Fruit fly (Drosophila melanogaster): Measurements from ENCODE around the gene sfl.

Gene sfl

DNA sequence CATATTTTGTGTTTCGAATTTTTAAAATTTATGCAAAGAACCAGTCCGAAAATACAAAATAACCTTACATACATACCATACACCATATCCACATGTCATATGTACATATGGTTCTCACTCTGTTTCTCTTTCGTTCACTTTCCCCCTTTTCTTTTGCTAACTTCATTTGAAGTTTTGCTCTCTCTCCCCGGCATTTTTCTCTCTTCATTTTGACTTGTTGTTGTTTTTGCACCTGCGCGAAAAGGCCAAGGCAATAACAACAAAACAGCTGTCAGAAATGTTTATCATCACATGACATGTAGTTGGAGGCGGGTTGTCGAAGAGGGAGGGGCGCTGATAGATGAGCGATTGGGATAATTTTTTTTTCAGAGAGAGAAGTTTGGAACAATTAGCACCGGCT, 56.9 kb downstream of the sfl start:
- TF ChIP-seq Bdp1 (GFP tag; optimal IDR thresholded peaks at IDR 0.05) (no peak), CG10979 (tag; optimal IDR thresholded peaks at IDR 0.05) (no peak), Trl (optimal IDR thresholded peaks at IDR 0.05) (peak; percentile 52 to 62), Trl (GFP tag; optimal IDR thresholded peaks at IDR 0.05) (no peak), Hey (tag; optimal IDR thresholded peaks at IDR 0.05) (no peak), CG8359 (GFP tag; optimal IDR thresholded peaks at IDR 0.05; ENCODE audit: borderline replicate concordance) (no peak), CG3838 (GFP tag; optimal IDR thresholded peaks at IDR 0.05) (no peak), BtbVII (GFP tag; optimal IDR thresholded peaks at IDR 0.05) (no peak), D19A (tag; optimal IDR thresholded peaks at IDR 0.05) (no peak), grn (GFP tag; optimal IDR thresholded peaks at IDR 0.05) (peak; percentile 3), CG4360 (GFP tag; IDR thresholded peaks at IDR 0.05) (peak; percentile 52)

- TF ChIP-seq ttk (GFP tag; IDR thresholded peaks at IDR 0.05) (peak; percentile 80), Eip74EF (GFP tag; optimal IDR thresholded peaks at IDR 0.05) (peak in 1 of 2 experiments; percentile 78), Med (GFP tag) (peak; percentile 96), dm (GFP tag; optimal IDR thresholded peaks at IDR 0.05) (peak; percentile 49), CG4730 (GFP tag; IDR thresholded peaks at IDR 0.05) (peak; percentile 57), CG34376 (GFP tag; optimal IDR thresholded peaks at IDR 0.05) (peak; percentile 80), CG1529 (GFP tag; optimal IDR thresholded peaks at IDR 0.05) (peak; percentile 61), CG12219 (GFP tag; optimal IDR thresholded peaks at IDR 0.05) (peak; percentile 78), CG6791 (GFP tag; IDR thresholded peaks at IDR 0.05; ENCODE audit: partially characterized antibody) (no peak), Taf1 (GFP tag; IDR thresholded peaks at IDR 0.05) (peak; percentile 83), CG14710 (tag; optimal IDR thresholded peaks at IDR 0.05) (peak; percentile 57), aop (GFP tag; IDR thresholded peaks at IDR 0.05) (no peak), Bteb2 (GFP tag; optimal IDR thresholded peaks at IDR 0.05) (peak; percentile 85), zf30C (GFP tag; optimal IDR thresholded peaks at IDR 0.05) (no peak), Xbp1 (GFP tag; optimal IDR thresholded peaks at IDR 0.05) (peak; percentile 81), CG6813 (GFP tag; optimal IDR thresholded peaks at IDR 0.05) (peak; percentile 76), Pdp1 (GFP tag; optimal IDR thresholded peaks at IDR 0.05) (peak; percentile 79 to 84), Dfd (GFP tag; optimal IDR thresholded peaks at IDR 0.05) (no peak), CG15514 (GFP tag; optimal IDR thresholded peaks at IDR 0.05) (peak; percentile 70), CG6654 (GFP tag; optimal IDR thresholded peaks at IDR 0.05) (peak; percentile 15), CG18599 (GFP tag; optimal IDR thresholded peaks at IDR 0.05) (peak; percentile 90), lola (GFP tag; optimal IDR thresholded peaks at IDR 0.05) (peak in 1 of 3 experiments; percentile 15), Nf-YC (tag; optimal IDR thresholded peaks at IDR 0.05) (peak; percentile 62), vfl (GFP tag; optimal IDR thresholded peaks at IDR 0.05) (peak; percentile 76), stwl (tag; optimal IDR thresholded peaks at IDR 0.05) (no peak), CG15479 (GFP tag; optimal IDR thresholded peaks at IDR 0.05) (no peak), CG3407 (GFP tag; optimal IDR thresholded peaks at IDR 0.05) (peak; percentile 73), zen2 (GFP tag; IDR thresholded peaks at IDR 0.05; ENCODE audit: partially characterized antibody) (no peak), gce (GFP tag; IDR thresholded peaks at IDR 0.05) (peak; percentile 78), CG9215 (GFP tag; IDR thresholded peaks at IDR 0.05) (peak; percentile 81), Stat92E (GFP tag; optimal IDR thresholded peaks at IDR 0.05) (peak in 1 of 3 experiments; percentile 7), CG8281 (tag; optimal IDR thresholded peaks at IDR 0.05) (peak; percentile 50), E2f2 (GFP tag; IDR thresholded peaks at IDR 0.05) (peak; percentile 54), CG18011 (GFP tag; optimal IDR thresholded peaks at IDR 0.05) (peak; percentile 72), Fer2 (tag; optimal IDR thresholded peaks at IDR 0.05) (peak; percentile 83), NfI (GFP tag; optimal IDR thresholded peaks at IDR 0.05) (peak; percentile 89), CG16815 (GFP tag; optimal IDR thresholded peaks at IDR 0.05) (peak; percentile 66), dpn (GFP tag; optimal IDR thresholded peaks at IDR 0.05) (peak; percentile 83 to 87)
These were observed 57.5 kb downstream of the sfl start for dm6 chr3L:6552968-6553402.
